Worm (Caenorhabditis elegans): Measurements from ENCODE around the gene K09C6.3.

DNA sequence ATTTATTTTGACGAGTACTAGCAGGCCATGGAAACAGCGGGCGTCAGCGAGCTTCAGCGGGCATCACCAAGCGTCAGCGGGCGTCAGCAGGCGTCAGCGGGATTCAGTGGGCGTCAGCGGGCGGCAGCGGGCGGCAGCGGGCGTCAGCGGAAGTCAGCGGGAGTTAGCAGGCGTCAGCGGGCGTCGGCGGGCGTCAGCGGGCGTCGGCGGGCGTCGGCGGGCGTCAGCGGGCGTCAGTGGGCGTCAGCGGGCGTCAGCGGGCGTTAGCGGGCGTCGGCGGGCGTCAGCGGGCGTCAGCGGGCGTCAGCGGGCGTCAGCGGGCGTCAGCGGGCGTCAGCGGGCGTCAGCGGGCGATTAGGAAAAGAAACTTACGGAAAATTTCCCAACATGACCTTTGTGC, 9.7 kb upstream of the K09C6.3 start:
- TF ChIP-seq ama-1 (optimal IDR thresholded peaks at IDR 0.05): no peak
- peak; percentile 47; the same call in 1 of the 2 replicates for TF ChIP-seq pes-1 (GFP tag; IDR thresholded peaks at IDR 0.05)
- no peak for TF ChIP-seq hmbx-1 (tag; optimal IDR thresholded peaks at IDR 0.05)
- TF ChIP-seq sea-1 (GFP tag; conservative IDR thresholded peaks at IDR 0.05): no peak
- no peak for TF ChIP-seq hnd-1 (tag; optimal IDR thresholded peaks at IDR 0.05)
- no peak for TF ChIP-seq tra-4 (tag; optimal IDR thresholded peaks at IDR 0.05)
- no peak for TF ChIP-seq flt-1 (GFP tag; IDR thresholded peaks at IDR 0.05)
- TF ChIP-seq tbx-37 (GFP tag; conservative IDR thresholded peaks at IDR 0.05): no peak
- no peak for TF ChIP-seq ceh-36 (tag; optimal IDR thresholded peaks at IDR 0.05)
